Worm (Caenorhabditis elegans): ENCODE data around the gene dpl-1.

- no peak for TF ChIP-seq nfya-1 (tag; optimal IDR thresholded peaks at IDR 0.05; ENCODE audit: borderline replicate concordance, insufficient read depth)
- TF ChIP-seq ets-4 (GFP tag; optimal IDR thresholded peaks at IDR 0.05) = no peak
- TF ChIP-seq ceh-79 (tag; optimal IDR thresholded peaks at IDR 0.05) = no peak
- no peak for TF ChIP-seq nhr-80 (tag; optimal IDR thresholded peaks at IDR 0.05)
- TF ChIP-seq F22D6.2 (tag; optimal IDR thresholded peaks at IDR 0.05) = no peak
- TF ChIP-seq efl-1 (GFP tag; optimal IDR thresholded peaks at IDR 0.05) = no peak
- no peak for TF ChIP-seq nhr-90 (tag; optimal IDR thresholded peaks at IDR 0.05)
- no peak for TF ChIP-seq snpc-4 (GFP tag; optimal IDR thresholded peaks at IDR 0.05)
- no peak for TF ChIP-seq snpc-4 (tag; optimal IDR thresholded peaks at IDR 0.05)
Observed at ce11 chrII:9137803-9138202, 31.9 kb upstream of the dpl-1 start, which contains the start of gene C16D2.3.

All from whole organism, young adult.